Worm (Caenorhabditis elegans): ENCODE measurements around the gene M03D4.4.

The M03D4.4 gene

DNA sequence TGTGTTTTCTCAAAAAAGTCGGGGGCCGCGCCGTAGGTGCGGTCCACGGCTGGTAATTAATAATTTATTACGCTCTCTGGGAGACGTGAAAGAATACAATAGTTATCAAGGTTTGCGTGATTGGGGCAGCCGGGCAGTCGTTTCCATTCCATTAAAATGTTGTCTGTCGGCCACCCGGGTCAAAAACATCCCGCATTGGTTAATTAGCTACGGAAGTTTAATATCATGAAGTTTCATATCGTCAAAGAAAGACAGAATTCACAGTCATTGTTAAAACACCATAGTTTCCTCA lies 32.8 kb downstream of the M03D4.4 start:
- TF ChIP-seq nhr-2 (tag; optimal IDR thresholded peaks at IDR 0.05): no peak
- no peak for TF ChIP-seq sem-2 (GFP tag; optimal IDR thresholded peaks at IDR 0.05)
- no peak for TF ChIP-seq cnd-1 (tag; optimal IDR thresholded peaks at IDR 0.05)
- TF ChIP-seq M03D4.4 (tag; optimal IDR thresholded peaks at IDR 0.05): no peak
- TF ChIP-seq flh-1 (GFP tag; optimal IDR thresholded peaks at IDR 0.05): no peak
- no peak for TF ChIP-seq hlh-1 (tag; optimal IDR thresholded peaks at IDR 0.05)
- TF ChIP-seq nhr-237 (tag; optimal IDR thresholded peaks at IDR 0.05): no peak
- TF ChIP-seq ceh-43 (GFP tag; optimal IDR thresholded peaks at IDR 0.05): no peak
- no peak for TF ChIP-seq zip-8 (tag; optimal IDR thresholded peaks at IDR 0.05)
- no peak for TF ChIP-seq bed-3 (GFP tag; optimal IDR thresholded peaks at IDR 0.05)
- no peak for TF ChIP-seq ceh-83 (GFP tag; optimal IDR thresholded peaks at IDR 0.05)
- no peak for TF ChIP-seq nhr-12 (tag; optimal IDR thresholded peaks at IDR 0.05)

DNA sequence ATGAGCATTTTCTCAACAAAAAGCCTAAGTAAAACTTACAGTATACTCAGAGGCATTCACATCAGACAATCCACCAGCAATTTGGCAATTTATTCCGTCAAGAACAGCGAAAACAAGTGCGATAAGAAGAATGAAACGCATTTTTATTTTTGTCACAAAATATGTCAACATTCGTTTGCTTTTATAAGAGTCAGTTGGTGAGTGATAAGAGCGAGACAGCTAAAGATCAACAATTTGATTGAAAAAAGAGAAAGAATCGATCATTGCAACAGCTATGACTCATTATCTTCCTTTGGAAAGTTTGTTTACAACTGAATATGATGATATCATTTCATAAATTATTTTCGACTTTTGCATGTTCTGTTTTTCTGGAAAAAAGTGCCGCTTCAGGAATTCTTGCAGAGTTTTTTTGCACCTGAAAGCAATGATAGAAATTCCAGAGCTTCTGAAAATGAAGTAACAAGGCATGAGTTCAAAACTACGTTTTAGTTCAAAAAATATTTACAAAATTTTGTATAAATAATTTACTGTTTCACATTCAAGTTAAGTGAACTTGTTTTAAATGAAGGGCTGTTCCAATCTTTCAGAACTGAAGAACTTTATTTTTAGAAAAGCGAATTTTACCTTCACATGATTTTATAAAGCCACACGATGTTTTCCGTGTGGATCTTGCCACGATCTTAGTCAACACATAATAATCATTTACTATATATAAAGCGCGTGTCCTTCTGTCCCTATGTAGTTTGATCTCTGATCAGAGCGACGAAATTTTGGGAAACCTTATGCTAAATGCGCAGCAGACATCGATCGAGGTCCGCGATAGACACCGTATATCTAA lies 33.4 kb downstream of the M03D4.4 start, which contains the start of gene cpi-1:
cpi-1 (minus strand) TSS at position 204 of the 838 bp plus-strand sequence.
- no peak for TF ChIP-seq mab-5 (tag; optimal IDR thresholded peaks at IDR 0.05)
- no peak for TF ChIP-seq M03D4.4 (tag; optimal IDR thresholded peaks at IDR 0.05)
- no peak for TF ChIP-seq ceh-83 (GFP tag; optimal IDR thresholded peaks at IDR 0.05)
- no peak for TF ChIP-seq nhr-28 (tag; optimal IDR thresholded peaks at IDR 0.05)
- TF ChIP-seq ceh-43 (GFP tag; optimal IDR thresholded peaks at IDR 0.05): no peak
- TF ChIP-seq elt-1 (tag; optimal IDR thresholded peaks at IDR 0.05; ENCODE audit: borderline replicate concordance, insufficient read depth): no peak
- no peak for TF ChIP-seq zip-8 (tag; optimal IDR thresholded peaks at IDR 0.05)
- no peak for TF ChIP-seq pha-4 (tag; optimal IDR thresholded peaks at IDR 0.05)
- TF ChIP-seq elt-3 (tag; optimal IDR thresholded peaks at IDR 0.05): no peak
- no peak for TF ChIP-seq cnd-1 (tag; optimal IDR thresholded peaks at IDR 0.05)
- TF ChIP-seq hlh-1 (tag; optimal IDR thresholded peaks at IDR 0.05): no peak
- no peak for TF ChIP-seq snpc-4 (tag; optimal IDR thresholded peaks at IDR 0.05)
- no peak for TF ChIP-seq tbx-8 (GFP tag; optimal IDR thresholded peaks at IDR 0.05)
- no peak for TF ChIP-seq unc-62 (GFP tag; optimal IDR thresholded peaks at IDR 0.05)
- TF ChIP-seq mls-2 (tag; optimal IDR thresholded peaks at IDR 0.05): no peak

DNA sequence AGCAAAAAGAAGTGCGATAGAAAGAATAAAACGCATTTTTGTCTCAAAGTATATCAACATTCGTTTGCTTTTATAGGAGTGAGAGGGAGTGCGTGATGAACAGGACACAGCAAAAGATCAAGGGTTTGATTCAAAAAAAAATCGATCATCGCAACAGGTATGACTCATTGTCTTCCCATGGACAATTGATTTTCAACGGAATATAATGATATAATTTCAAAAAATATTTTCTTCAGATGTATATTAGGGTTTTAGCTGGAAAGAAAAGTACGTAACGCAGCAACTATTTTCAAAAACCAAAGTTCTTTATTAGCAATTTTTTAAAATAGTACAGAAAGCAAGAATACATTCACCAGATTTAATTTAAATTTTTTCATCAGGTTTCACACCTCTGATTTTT lies 34.8 kb downstream of the M03D4.4 start, which contains the start of gene K08B4.7:
K08B4.7 (minus strand) TSS at position 101 of the 400 bp plus-strand sequence.
- no peak for TF ChIP-seq mab-5 (tag; optimal IDR thresholded peaks at IDR 0.05)
- no peak for TF ChIP-seq nhr-76 (tag; optimal IDR thresholded peaks at IDR 0.05)
- TF ChIP-seq ceh-83 (GFP tag; optimal IDR thresholded peaks at IDR 0.05): no peak
- TF ChIP-seq M03D4.4 (tag; optimal IDR thresholded peaks at IDR 0.05): no peak
- no peak for TF ChIP-seq unc-39 (tag; optimal IDR thresholded peaks at IDR 0.05)
- TF ChIP-seq nhr-237 (tag; optimal IDR thresholded peaks at IDR 0.05): no peak
- TF ChIP-seq zip-8 (tag; optimal IDR thresholded peaks at IDR 0.05): no peak
- TF ChIP-seq elt-1 (tag; optimal IDR thresholded peaks at IDR 0.05; ENCODE audit: borderline replicate concordance, insufficient read depth): no peak
- TF ChIP-seq mep-1 (tag; optimal IDR thresholded peaks at IDR 0.05): no peak
- TF ChIP-seq ceh-43 (GFP tag; optimal IDR thresholded peaks at IDR 0.05): no peak
- no peak for TF ChIP-seq unc-62 (GFP tag; optimal IDR thresholded peaks at IDR 0.05)
- no peak for TF ChIP-seq nhr-2 (tag; optimal IDR thresholded peaks at IDR 0.05)
- no peak for TF ChIP-seq ham-2 (GFP tag; optimal IDR thresholded peaks at IDR 0.05)

DNA sequence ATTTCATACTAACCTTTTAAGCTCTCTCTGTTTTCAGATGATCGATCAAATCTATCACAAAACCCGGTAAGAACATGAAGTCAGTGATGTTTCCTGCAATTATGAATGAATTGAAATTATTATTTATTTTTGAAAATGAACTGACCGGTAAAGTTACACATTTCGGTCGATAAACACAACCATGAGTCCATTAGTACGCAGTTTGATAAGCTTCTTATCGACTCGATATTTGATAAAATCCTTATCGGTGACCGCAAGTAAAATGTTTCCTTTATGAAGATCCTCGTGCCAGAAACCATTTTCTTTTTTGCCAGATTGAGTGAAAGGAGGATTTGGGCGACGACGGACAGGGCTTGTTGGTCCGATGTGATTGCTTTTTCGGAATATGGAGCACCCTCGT lies 40.6 kb downstream of the M03D4.4 start:
- no peak for TF ChIP-seq ztf-11 (tag; optimal IDR thresholded peaks at IDR 0.05)
- no peak for TF ChIP-seq nhr-2 (tag; optimal IDR thresholded peaks at IDR 0.05)
- no peak for TF ChIP-seq nhr-12 (tag; optimal IDR thresholded peaks at IDR 0.05)
- no peak for TF ChIP-seq elt-3 (tag; optimal IDR thresholded peaks at IDR 0.05)
- TF ChIP-seq sem-2 (GFP tag; optimal IDR thresholded peaks at IDR 0.05): no peak
- TF ChIP-seq hlh-1 (tag; optimal IDR thresholded peaks at IDR 0.05): no peak
- no peak for TF ChIP-seq cnd-1 (tag; optimal IDR thresholded peaks at IDR 0.05)
- TF ChIP-seq lin-13 (tag; optimal IDR thresholded peaks at IDR 0.05): no peak

DNA sequence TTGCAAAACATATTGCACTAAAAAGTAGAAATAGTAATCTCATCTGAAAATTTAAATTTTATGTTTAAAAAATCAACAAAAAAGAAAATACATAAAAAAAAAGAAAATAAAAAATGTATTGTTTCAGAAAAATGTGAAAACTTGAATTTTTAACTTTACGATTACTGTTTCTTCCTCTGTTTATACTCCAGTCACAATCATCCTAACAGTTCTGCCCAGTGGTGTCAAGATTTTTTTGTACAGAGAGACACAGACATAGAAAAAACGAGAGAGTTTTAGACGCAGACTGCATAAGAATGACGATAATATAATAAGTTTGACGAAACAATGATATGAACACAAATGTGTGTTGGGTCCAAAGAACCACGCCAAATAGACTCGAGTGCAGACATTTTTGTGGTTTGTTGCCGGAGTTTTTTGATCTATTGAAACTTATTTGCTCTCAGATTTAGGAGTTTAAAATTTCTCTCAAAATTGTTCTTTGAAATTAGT lies 43.5 kb downstream of the M03D4.4 start, which contains the start of gene ugt-20:
ugt-20 (minus strand) TSS at position 51 of the 492 bp plus-strand sequence.
- TF ChIP-seq mls-2 (tag; optimal IDR thresholded peaks at IDR 0.05) (no peak), ceh-39 (tag; optimal IDR thresholded peaks at IDR 0.05) (no peak), tbx-8 (GFP tag; optimal IDR thresholded peaks at IDR 0.05) (no peak), flh-1 (GFP tag; optimal IDR thresholded peaks at IDR 0.05) (no peak), zip-8 (tag; optimal IDR thresholded peaks at IDR 0.05) (no peak), mab-5 (tag; optimal IDR thresholded peaks at IDR 0.05) (no peak)
